Worm (Caenorhabditis elegans): ENCODE measurements around the gene miro-1.

Gene miro-1

DNA sequence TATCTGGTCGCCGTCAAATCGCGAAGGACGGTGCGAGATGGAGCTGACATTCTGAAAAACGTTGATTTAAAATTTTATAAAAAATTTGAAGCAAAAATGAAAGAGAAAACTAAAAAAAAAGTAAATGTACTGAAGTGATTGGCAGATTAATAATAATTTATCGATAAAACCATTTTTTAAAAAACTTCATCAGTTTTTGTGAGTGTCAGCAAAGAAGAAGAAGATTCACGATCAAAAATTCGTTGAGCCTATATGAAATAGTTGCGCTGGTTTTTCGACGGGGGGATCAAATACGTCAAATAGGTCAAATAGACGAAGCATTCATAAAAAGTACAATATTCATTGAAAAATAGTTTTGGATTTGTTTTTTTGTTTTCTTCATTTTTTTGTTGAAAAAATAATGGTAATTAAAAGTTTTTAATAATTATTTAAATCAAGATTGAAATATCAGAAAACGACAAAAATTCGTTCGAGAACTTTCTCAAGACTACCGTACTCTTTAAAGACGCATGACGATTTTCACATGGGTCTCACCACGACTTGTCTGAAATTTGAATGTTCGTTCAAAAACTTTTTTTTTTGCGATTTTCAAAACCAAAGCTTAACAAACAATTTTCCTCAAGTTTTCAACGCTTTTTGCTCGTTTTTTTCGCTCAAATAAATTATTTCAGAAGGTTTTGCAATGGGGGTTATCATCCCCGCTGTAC is 44.9 kb upstream of the miro-1 start, which contains the start of the genes memi-1 and cyp-31A3 (continued):
- TF ChIP-seq ekl-4 (GFP tag; IDR thresholded peaks at IDR 0.05) (peak; percentile 75), lin-54 (GFP tag; optimal IDR thresholded peaks at IDR 0.05) (peak; percentile 85), pha-4 (tag; optimal IDR thresholded peaks at IDR 0.05) (no peak), madf-6 (GFP tag; IDR thresholded peaks at IDR 0.05) (peak; percentile 96), snpc-1.1 (tag; optimal IDR thresholded peaks at IDR 0.05; ENCODE audit: insufficient read depth) (peak; percentile 46), mcd-1 (GFP tag; IDR thresholded peaks at IDR 0.05) (peak; percentile 67; the same call in 1 of the 2 replicates), hmg-1.2 (GFP tag; IDR thresholded peaks at IDR 0.05) (0 out of 2 replicates have a peak, but pooled peaks have one; percentile 20), madf-8 (GFP tag; conservative IDR thresholded peaks at IDR 0.05) (peak; percentile 87), snpc-1.3 (tag; optimal IDR thresholded peaks at IDR 0.05; ENCODE audit: insufficient read depth) (peak; percentile 52), snpc-3.4 (tag; optimal IDR thresholded peaks at IDR 0.05) (peak; percentile 81), F33H1.4 (GFP tag; IDR thresholded peaks at IDR 0.05) (peak; percentile 97), lsl-1 (GFP tag; optimal IDR thresholded peaks at IDR 0.05) (peak; percentile 94), hsf-1 (GFP tag; IDR thresholded peaks at IDR 0.05) (peak; percentile 99), let-526 (GFP tag; IDR thresholded peaks at IDR 0.05) (no peak)

DNA sequence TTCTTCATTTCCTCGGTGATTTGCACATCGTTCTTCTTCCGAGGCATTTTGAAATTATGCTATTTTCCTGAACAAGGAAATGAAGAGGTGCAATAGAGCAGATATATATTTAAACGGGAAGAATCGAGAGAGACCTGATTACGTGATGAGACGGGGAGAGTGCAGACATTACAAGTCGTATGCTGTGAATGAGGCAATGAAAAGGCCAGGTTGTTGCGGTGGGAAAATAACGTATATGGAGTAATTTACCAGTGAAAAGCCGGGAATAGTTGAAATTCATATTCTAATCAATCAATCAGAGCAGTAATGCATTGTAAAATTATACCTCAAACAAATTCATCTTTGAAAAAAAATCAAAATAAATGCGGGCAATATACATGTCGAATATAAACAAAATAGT is 43.1 kb upstream of the miro-1 start, which contains the start of gene Y17G9B.8:
Y17G9B.8 (minus strand) TSS at position 182 of the 400 bp plus-strand sequence.
- peak; percentile 23 for TF ChIP-seq lsl-1 (GFP tag; optimal IDR thresholded peaks at IDR 0.05)
- peak; percentile 25 for TF ChIP-seq die-1 (tag; optimal IDR thresholded peaks at IDR 0.05)
- TF ChIP-seq ztf-25 (GFP tag; IDR thresholded peaks at IDR 0.05), result no peak
- TF ChIP-seq ztf-26 (tag; optimal IDR thresholded peaks at IDR 0.05), result no peak
- TF ChIP-seq lir-1 (GFP tag; conservative IDR thresholded peaks at IDR 0.05), result no peak
- TF ChIP-seq repo-1 (tag; optimal IDR thresholded peaks at IDR 0.05), result peak; percentile 11
- TF ChIP-seq lin-54 (GFP tag; optimal IDR thresholded peaks at IDR 0.05), result peak; percentile 45
- peak; percentile 75 for TF ChIP-seq B0336.3 (GFP tag; IDR thresholded peaks at IDR 0.05)
- TF ChIP-seq cebp-1 (GFP tag; IDR thresholded peaks at IDR 0.05), result no peak
- peak; percentile 11 for TF ChIP-seq cebp-1 (tag; optimal IDR thresholded peaks at IDR 0.05)
- TF ChIP-seq F39B2.1 (GFP tag; IDR thresholded peaks at IDR 0.05), result 0 out of 2 replicates have a peak, but pooled peaks have one; percentile 24
- TF ChIP-seq snpc-4 (GFP tag; optimal IDR thresholded peaks at IDR 0.05), result no peak
- TF ChIP-seq snpc-4 (tag; optimal IDR thresholded peaks at IDR 0.05), result peak in 1 of 4 experiments; percentile 66
- no peak for TF ChIP-seq F23B12.7 (tag; optimal IDR thresholded peaks at IDR 0.05; ENCODE audit: insufficient read depth)
- peak; percentile 10 for TF ChIP-seq athp-1 (tag; optimal IDR thresholded peaks at IDR 0.05)
- peak; percentile 2 for TF ChIP-seq ceh-27 (GFP tag; optimal IDR thresholded peaks at IDR 0.05)
- TF ChIP-seq nfya-1 (tag; optimal IDR thresholded peaks at IDR 0.05; ENCODE audit: borderline replicate concordance, insufficient read depth), result no peak
- peak; percentile 45 for TF ChIP-seq F49E8.2 (tag; optimal IDR thresholded peaks at IDR 0.05; ENCODE audit: insufficient read depth)
- TF ChIP-seq hmg-1.2 (GFP tag; IDR thresholded peaks at IDR 0.05), result peak; percentile 44; the same call in 1 of the 2 replicates
- TF ChIP-seq mcd-1 (GFP tag; IDR thresholded peaks at IDR 0.05), result 0 out of 2 replicates have a peak, but pooled peaks have one; percentile 5
- TF ChIP-seq pha-4 (tag; optimal IDR thresholded peaks at IDR 0.05), result no peak
- TF ChIP-seq fkh-3 (tag; optimal IDR thresholded peaks at IDR 0.05), result no peak
- peak; percentile 83 for TF ChIP-seq hsf-1 (GFP tag; IDR thresholded peaks at IDR 0.05)
- peak; percentile 51 for TF ChIP-seq tbp1 (GFP tag; optimal IDR thresholded peaks at IDR 0.05)
- TF ChIP-seq snpc-3.4 (tag; optimal IDR thresholded peaks at IDR 0.05), result peak; percentile 67
- no peak for TF ChIP-seq sdz-38 (tag; optimal IDR thresholded peaks at IDR 0.05)
- no peak for TF ChIP-seq aptf-2 (GFP tag; conservative IDR thresholded peaks at IDR 0.05)
- TF ChIP-seq F37B4.10 (GFP tag; IDR thresholded peaks at IDR 0.05), result no peak
- TF ChIP-seq lin-26 (GFP tag; IDR thresholded peaks at IDR 0.05), result peak; percentile 44; the same call in 1 of the 2 replicates
- TF ChIP-seq hlh-12 (tag; optimal IDR thresholded peaks at IDR 0.05), result no peak
- peak; percentile 9 for TF ChIP-seq ztf-18 (tag; optimal IDR thresholded peaks at IDR 0.05)
- TF ChIP-seq rcor-1 (GFP tag; IDR thresholded peaks at IDR 0.05), result peak; percentile 40; the same call in 1 of the 2 replicates
- peak; percentile 55; the same call in 1 of the 2 replicates for TF ChIP-seq madf-6 (GFP tag; IDR thresholded peaks at IDR 0.05)
- TF ChIP-seq snpc-1.3 (tag; optimal IDR thresholded peaks at IDR 0.05; ENCODE audit: insufficient read depth), result peak; percentile 11
- TF ChIP-seq xnd-1 (tag; optimal IDR thresholded peaks at IDR 0.05), result peak; percentile 32
- TF ChIP-seq nfyb-1 (GFP tag; IDR thresholded peaks at IDR 0.05), result peak; percentile 72
- no peak for TF ChIP-seq nhr-27 (tag; optimal IDR thresholded peaks at IDR 0.05)

Data from whole organism, young adult.